Worm (Caenorhabditis elegans): ENCODE measurements around the gene gkow-1.

Gene gkow-1

ce11 chrIV:10373772-10374288 lies 15.9 kb downstream of the gkow-1 start, which contains the start of gene mpz-5 (continued):
- TF ChIP-seq hrde-1 (tag; optimal IDR thresholded peaks at IDR 0.05; ENCODE audit: borderline replicate concordance) (peak; percentile 34), F39B2.1 (GFP tag; IDR thresholded peaks at IDR 0.05) (no peak), F22D6.2 (tag; optimal IDR thresholded peaks at IDR 0.05) (no peak), F33H1.4 (GFP tag; IDR thresholded peaks at IDR 0.05) (peak; percentile 72), him-1 (tag; optimal IDR thresholded peaks at IDR 0.05) (no peak), egl-44 (GFP tag; IDR thresholded peaks at IDR 0.05) (no peak), rcor-1 (GFP tag; IDR thresholded peaks at IDR 0.05) (peak; percentile 62), Y53F4B.3 (GFP tag; IDR thresholded peaks at IDR 0.05) (no peak), lin-26 (GFP tag; IDR thresholded peaks at IDR 0.05) (no peak), D2030.7 (GFP tag; IDR thresholded peaks at IDR 0.05) (0 out of 2 replicates have a peak, but pooled peaks have one; percentile 22), aptf-2 (GFP tag; conservative IDR thresholded peaks at IDR 0.05) (no peak), lin-54 (GFP tag; optimal IDR thresholded peaks at IDR 0.05) (peak; percentile 64), madf-3 (GFP tag; IDR thresholded peaks at IDR 0.05) (no peak), cebp-1 (GFP tag; IDR thresholded peaks at IDR 0.05) (no peak), cebp-1 (tag; optimal IDR thresholded peaks at IDR 0.05) (peak; percentile 69), somi-1 (GFP tag; optimal IDR thresholded peaks at IDR 0.05) (no peak), sea-2 (GFP tag; IDR thresholded peaks at IDR 0.05) (no peak), rpc-1 (optimal IDR thresholded peaks at IDR 0.05) (no peak), rpc-1 (tag; optimal IDR thresholded peaks at IDR 0.05) (no peak), cebp-2 (GFP tag; IDR thresholded peaks at IDR 0.05) (no peak), egrh-3 (GFP tag; IDR thresholded peaks at IDR 0.05) (no peak), aptf-3 (GFP tag; IDR thresholded peaks at IDR 0.05) (no peak), B0019.2 (GFP tag; conservative IDR thresholded peaks at IDR 0.05) (no peak), F57A8.1 (GFP tag; optimal IDR thresholded peaks at IDR 0.05) (no peak), Y79H2A.3 (GFP tag; conservative IDR thresholded peaks at IDR 0.05) (no peak), dpl-1 (GFP tag; optimal IDR thresholded peaks at IDR 0.05) (peak; percentile 11), lir-1 (GFP tag; conservative IDR thresholded peaks at IDR 0.05) (no peak), tbx-9 (tag; optimal IDR thresholded peaks at IDR 0.05; ENCODE audit: borderline replicate concordance) (no peak), ztf-3 (GFP tag; optimal IDR thresholded peaks at IDR 0.05) (no peak), lsl-1 (GFP tag; optimal IDR thresholded peaks at IDR 0.05) (peak; percentile 50), akir-1 (GFP tag; optimal IDR thresholded peaks at IDR 0.05) (no peak), K11D2.4 (GFP tag; IDR thresholded peaks at IDR 0.05) (0 out of 2 replicates have a peak, but pooled peaks have one; percentile 39), hmg-20 (GFP tag; IDR thresholded peaks at IDR 0.05) (0 out of 2 replicates have a peak, but pooled peaks have one; percentile 42), lin-40 (tag; optimal IDR thresholded peaks at IDR 0.05) (peak; percentile 68), Y67H2A.10 (GFP tag; conservative IDR thresholded peaks at IDR 0.05) (no peak), ceh-58 (GFP tag; IDR thresholded peaks at IDR 0.05) (no peak), rec-8 (tag; optimal IDR thresholded peaks at IDR 0.05) (no peak), tlf-1 (GFP tag; optimal IDR thresholded peaks at IDR 0.05) (peak; percentile 6), K12H6.12 (tag; optimal IDR thresholded peaks at IDR 0.05) (no peak), pbrm-1 (GFP tag; IDR thresholded peaks at IDR 0.05) (peak; percentile 68; the same call in 1 of the 2 replicates), snpc-4 (GFP tag; optimal IDR thresholded peaks at IDR 0.05) (peak; percentile 38), snpc-4 (tag; optimal IDR thresholded peaks at IDR 0.05) (peak in 3 of 4 experiments; percentile 40 to 58 (median 55)), athp-1 (tag; optimal IDR thresholded peaks at IDR 0.05) (no peak), zfh-2 (GFP tag; conservative IDR thresholded peaks at IDR 0.05) (no peak), ceh-27 (GFP tag; optimal IDR thresholded peaks at IDR 0.05) (no peak), egl-18 (GFP tag; IDR thresholded peaks at IDR 0.05) (no peak), attf-3 (GFP tag; conservative IDR thresholded peaks at IDR 0.05) (no peak), chd-7 (tag; optimal IDR thresholded peaks at IDR 0.05) (no peak), ztf-22 (GFP tag; optimal IDR thresholded peaks at IDR 0.05) (no peak)
